Worm (Caenorhabditis elegans): ENCODE results near the gene vps-41.

The vps-41 gene

DNA sequence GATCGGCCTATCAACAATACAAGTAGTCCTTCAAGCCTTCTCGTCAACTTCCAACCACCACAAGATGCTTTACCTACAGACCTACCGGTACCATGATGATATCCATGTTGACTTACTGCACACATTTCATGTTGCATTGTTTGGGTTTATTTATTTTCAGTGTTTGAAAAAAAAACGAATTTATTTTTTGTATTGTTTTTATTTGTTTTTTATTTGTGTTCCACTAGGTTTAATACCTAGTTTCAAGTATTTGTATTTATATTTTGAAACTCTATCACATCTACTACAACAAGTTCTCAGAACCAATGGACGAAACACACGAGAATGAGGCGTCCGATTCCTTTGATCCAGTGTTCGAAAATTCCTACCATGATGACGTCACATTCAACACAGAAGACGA lies at the start of gene vps-41:
vps-41 (plus strand) TSS at position 301 of the 400 bp plus-strand sequence.
- TF ChIP-seq W03F9.2 (tag; optimal IDR thresholded peaks at IDR 0.05): no peak
- TF ChIP-seq dao-5 (tag; optimal IDR thresholded peaks at IDR 0.05): no peak
- TF ChIP-seq him-1 (tag; optimal IDR thresholded peaks at IDR 0.05): no peak

DNA sequence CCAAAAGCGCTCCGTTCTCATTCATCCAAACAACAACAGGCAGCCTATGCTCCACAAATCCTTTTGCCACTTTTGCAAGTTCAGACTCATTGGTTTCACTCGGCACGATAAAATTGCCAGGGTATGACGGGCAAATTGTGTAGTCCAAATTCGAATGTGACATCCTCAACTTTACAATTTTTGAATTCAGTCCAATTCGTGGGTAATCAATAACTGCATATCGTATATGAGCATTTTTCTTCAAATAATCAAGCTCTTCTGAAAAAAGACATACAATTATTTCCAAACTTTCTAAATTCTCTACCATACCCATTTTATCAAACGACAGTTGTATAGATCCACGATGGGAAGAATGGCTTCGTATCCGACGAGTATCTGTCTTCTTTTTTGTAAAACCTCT lies 45.4 kb upstream of the vps-41 start:
- TF ChIP-seq dao-5 (tag; optimal IDR thresholded peaks at IDR 0.05) (no peak), him-1 (tag; optimal IDR thresholded peaks at IDR 0.05) (no peak), W03F9.2 (tag; optimal IDR thresholded peaks at IDR 0.05) (no peak)

DNA sequence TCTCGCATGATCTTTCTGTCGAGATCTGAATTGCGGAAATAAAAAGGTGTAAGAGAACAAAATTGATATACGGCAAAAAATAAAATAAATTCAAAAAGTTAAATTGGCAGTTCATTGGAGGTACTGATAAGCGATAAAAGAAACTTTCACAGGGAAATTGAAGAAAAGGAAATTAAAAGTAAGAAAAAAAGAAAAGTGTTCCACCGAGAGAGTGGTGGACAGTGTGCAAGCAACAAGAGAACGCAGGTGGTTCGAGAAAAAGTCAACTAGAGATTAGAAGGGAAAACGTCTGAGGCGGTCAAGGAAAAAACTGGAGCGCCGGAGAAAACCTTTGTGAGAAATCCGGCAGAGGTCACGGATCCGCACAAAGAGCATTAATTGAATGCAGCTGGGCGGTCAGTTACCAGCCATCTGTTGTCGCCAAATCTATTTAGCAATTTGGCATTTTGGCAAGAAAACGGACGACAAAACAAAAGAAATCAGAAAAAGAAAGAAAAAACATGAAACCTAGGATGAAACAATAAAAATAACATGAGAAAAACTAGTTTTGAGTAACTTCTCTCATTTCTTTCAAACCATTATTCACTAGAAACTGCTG lies 40.1 kb upstream of the vps-41 start, which contains the start of gene mtm-5:
mtm-5 (minus strand) TSS at position 27 of the 598 bp plus-strand sequence.
- TF ChIP-seq W03F9.2 (tag; optimal IDR thresholded peaks at IDR 0.05) (no peak), him-1 (tag; optimal IDR thresholded peaks at IDR 0.05) (no peak), dao-5 (tag; optimal IDR thresholded peaks at IDR 0.05) (no peak)

DNA sequence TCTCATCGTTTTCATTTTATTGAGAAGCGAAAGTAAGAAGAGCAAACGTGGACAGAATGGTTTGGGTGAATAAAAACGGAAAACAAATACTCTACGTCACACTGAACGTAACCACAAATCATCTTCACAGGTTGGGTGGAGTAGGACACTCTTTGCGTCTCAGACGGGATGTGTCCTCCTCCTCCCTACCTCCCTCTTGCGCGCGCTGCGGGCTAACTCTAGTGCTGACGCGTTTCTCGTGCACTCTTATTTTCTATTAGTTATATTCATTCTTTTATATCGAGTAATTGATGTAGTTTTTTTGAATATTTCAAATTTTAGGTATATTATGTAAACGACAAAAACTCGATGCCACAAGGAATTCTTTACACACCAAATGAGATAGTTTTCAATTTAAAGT lies 39.6 kb upstream of the vps-41 start, which contains the start of gene Y34B4A.7:
Y34B4A.7 (plus strand) TSS at position 297 of the 400 bp plus-strand sequence.
- TF ChIP-seq W03F9.2 (tag; optimal IDR thresholded peaks at IDR 0.05) (peak; percentile 26), him-1 (tag; optimal IDR thresholded peaks at IDR 0.05) (no peak), dao-5 (tag; optimal IDR thresholded peaks at IDR 0.05) (no peak)

DNA sequence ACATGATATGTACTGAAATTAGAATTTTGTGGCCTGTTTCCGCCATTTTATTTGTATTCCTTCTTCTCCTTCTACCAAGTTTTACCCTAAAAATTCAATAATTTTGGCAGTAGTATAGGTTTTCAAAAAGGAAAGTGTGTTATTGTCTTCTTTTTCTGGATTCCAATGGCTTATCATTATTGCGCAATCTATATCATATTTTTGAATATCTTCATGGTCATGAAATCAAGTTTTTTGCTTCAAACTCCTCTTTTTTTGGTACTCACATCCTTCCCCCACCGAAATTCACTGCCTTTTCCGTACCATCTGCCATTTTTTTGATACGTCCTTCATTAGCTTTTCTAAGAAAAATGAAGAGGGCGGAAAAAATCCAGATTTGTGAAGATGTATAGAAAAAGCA lies 34.9 kb upstream of the vps-41 start:
- TF ChIP-seq dao-5 (tag; optimal IDR thresholded peaks at IDR 0.05): no peak
- TF ChIP-seq W03F9.2 (tag; optimal IDR thresholded peaks at IDR 0.05): no peak
- no peak for TF ChIP-seq him-1 (tag; optimal IDR thresholded peaks at IDR 0.05)

DNA sequence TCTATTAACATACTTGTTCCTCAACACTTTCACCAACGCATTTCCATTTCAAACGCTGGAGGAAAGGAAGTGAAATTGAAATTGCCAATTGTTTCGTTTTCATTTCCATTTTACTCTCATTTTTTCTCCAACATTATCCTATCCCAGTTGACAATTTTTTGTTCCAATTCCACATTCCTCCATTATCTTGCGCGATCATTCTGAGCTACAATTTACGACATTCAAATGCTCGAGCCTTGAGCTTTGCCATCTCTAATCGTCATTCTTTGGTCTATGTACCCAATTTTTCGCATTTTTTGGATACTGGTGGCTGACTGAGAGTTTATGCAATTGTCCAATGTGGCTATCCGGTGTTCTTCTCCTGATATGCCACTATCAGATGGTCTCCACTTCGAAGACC lies 34.0 kb upstream of the vps-41 start, which contains the start of gene Y34B4A.10:
Y34B4A.10 (plus strand) TSS at position 301 of the 400 bp plus-strand sequence.
- no peak for TF ChIP-seq W03F9.2 (tag; optimal IDR thresholded peaks at IDR 0.05)
- no peak for TF ChIP-seq dao-5 (tag; optimal IDR thresholded peaks at IDR 0.05)
- TF ChIP-seq him-1 (tag; optimal IDR thresholded peaks at IDR 0.05): no peak

DNA sequence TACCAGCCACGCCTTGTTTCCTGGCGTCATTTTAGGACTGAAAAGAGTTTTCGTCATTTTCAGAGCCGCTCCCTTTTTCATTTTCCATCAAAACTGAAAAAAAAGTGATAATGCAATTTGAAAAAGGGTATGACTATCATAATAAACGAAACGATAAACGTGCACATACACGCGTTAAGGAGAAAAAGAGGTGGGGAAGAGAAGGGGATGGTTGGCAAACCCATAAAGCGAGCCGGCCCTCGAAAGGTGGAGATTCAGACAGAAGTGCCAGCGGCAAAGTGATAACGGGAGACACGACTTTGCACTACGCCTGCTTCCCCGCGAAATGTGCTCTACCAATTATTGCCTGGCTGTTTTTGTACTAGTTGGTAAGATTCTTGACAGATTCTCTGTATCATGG lies 30.8 kb upstream of the vps-41 start, which contains the start of gene nspg-14:
nspg-14 (plus strand) TSS at position 250 of the 400 bp plus-strand sequence.
- no peak for TF ChIP-seq W03F9.2 (tag; optimal IDR thresholded peaks at IDR 0.05)

DNA sequence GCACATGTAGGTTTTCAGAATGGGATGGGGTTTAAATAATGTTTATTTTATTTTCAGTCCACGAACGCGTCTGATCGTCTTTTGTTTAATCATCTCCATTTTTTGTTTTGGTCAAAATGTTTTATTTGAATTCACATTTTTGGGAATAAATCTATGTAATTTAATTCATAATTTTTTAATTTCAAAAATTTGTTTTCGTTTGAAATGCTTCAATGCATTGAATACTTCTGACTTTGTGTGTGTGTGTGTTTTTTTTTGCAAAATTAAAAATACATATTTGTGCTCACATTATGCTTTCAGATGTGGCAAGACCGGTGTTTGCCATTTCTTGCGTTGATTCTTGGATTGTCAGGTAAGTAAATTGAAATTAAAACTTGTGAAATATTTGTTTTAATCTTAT lies 28.7 kb upstream of the vps-41 start, which contains the start of gene nspg-13:
nspg-13 (plus strand) TSS at position 301 of the 400 bp plus-strand sequence.
- TF ChIP-seq dao-5 (tag; optimal IDR thresholded peaks at IDR 0.05) (no peak), him-1 (tag; optimal IDR thresholded peaks at IDR 0.05) (no peak), W03F9.2 (tag; optimal IDR thresholded peaks at IDR 0.05) (no peak)

DNA sequence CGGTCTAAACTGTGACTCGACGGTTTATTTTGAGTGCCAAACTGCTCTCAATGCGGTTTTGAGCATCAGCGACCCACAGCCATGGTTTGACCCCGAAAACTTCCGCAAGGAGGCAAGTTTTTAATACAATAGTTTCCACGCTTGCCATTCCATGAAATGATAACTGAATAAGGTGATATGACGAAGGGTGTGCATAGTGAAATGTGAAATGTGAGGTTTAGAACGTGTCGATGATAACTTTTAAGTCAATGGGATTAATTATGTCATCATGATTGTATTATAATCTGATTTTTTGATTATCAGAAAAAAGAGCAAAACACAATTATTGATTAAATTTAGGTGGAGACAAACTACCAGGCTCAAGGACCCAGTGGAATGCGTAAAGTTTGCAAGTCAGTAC lies 28.3 kb upstream of the vps-41 start:
- TF ChIP-seq W03F9.2 (tag; optimal IDR thresholded peaks at IDR 0.05) (no peak), dao-5 (tag; optimal IDR thresholded peaks at IDR 0.05) (no peak), him-1 (tag; optimal IDR thresholded peaks at IDR 0.05) (no peak)

DNA sequence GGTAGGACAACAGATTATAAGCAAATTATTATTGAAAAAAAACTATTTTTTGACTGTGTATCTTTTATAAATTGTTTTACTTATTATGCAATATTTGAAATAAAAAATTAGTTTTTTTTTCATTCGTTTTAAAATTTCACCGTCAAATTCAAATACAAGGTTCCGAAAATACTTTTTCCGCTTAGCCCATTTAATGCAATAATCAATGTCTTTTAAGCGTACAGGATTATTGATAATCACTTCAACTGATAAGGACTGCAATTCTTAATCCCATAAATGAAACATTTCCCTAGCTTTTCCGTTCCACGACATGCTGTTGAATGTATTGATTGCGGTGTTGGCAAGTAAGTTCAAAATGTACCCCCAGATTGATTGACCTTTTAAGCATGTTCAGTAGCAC lies 26.6 kb upstream of the vps-41 start, which contains the start of gene nspg-12:
nspg-12 (plus strand) TSS at position 301 of the 400 bp plus-strand sequence.
- no peak for TF ChIP-seq him-1 (tag; optimal IDR thresholded peaks at IDR 0.05)
- TF ChIP-seq W03F9.2 (tag; optimal IDR thresholded peaks at IDR 0.05): no peak
- TF ChIP-seq dao-5 (tag; optimal IDR thresholded peaks at IDR 0.05): no peak

DNA sequence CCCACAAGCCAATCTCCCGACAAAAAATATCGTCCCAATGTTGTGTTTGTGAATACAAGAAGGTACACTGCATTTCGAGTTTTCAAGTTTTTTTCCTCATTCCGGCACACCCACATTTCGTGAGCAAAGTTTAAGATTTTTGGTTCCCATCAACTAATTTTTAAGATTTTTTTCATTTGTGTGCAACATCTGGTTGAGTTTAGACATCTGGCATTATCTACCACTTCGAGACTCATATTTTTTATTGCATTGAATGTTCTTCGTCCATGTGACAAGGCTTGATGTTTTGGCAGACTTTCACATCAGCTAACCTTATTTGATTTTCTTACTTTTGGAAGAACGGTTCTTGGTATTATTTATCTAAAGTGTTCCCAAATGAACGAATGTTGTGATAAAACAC lies 23.2 kb upstream of the vps-41 start:
- TF ChIP-seq dao-5 (tag; optimal IDR thresholded peaks at IDR 0.05) (no peak), him-1 (tag; optimal IDR thresholded peaks at IDR 0.05) (no peak), W03F9.2 (tag; optimal IDR thresholded peaks at IDR 0.05) (no peak)

DNA sequence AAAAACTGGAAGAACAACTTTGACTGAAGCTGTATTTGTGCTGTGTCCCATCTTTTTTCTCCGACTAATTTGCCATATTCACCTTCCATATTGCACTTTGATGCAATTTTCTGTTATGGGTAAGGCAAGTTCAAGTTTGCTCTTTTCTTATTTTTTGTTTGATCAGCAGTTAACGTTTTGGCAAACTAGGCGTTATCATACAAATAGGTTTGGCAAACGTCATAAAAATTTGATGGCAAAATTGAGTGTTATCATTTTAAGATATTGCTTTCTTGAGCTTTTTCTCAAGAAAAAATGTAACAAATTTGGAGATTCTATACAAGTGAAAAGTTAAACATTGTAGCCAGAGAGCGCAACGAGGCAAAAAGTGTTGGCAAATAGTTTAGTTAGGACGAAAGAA lies 21.6 kb upstream of the vps-41 start:
- TF ChIP-seq dao-5 (tag; optimal IDR thresholded peaks at IDR 0.05) (no peak), him-1 (tag; optimal IDR thresholded peaks at IDR 0.05) (no peak), W03F9.2 (tag; optimal IDR thresholded peaks at IDR 0.05) (no peak)

DNA sequence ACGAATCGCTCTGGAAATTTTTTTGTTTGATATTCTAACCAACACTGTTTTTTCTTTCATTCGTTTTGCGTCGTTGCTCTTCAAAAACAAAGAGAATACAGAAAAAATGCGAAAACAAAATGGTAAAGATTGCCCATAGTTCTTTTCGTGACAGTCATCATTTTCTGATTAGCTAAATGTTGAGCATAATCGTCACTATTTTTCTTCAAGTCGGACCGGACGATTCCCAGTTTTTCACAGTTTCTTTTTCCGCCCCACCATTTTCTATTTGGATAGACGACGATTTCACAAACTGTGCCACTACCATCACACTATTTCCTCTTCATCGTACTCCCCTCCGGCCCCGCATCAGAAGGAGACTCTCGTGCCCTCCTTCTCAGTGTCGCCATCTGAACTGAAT lies 20.0 kb upstream of the vps-41 start:
- TF ChIP-seq dao-5 (tag; optimal IDR thresholded peaks at IDR 0.05): no peak
- no peak for TF ChIP-seq him-1 (tag; optimal IDR thresholded peaks at IDR 0.05)
- no peak for TF ChIP-seq W03F9.2 (tag; optimal IDR thresholded peaks at IDR 0.05)

DNA sequence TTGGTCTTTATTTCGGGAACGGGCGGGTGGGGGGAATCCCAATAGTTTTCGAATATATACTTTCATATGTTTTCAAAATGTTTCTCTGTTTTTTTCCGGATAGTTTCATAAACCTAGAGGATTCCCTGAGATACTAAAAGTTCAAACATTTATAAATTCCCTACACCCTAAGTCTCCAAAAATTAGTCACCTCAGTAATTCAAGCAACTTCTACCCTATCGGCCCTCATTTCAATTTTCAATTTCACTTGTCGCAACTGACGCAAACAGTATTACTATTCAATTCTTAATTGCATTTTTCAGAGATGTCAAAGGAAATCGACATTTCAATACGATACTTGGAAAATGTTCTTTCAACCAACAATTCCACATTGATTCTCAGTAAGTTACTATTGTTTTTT lies 19.6 kb upstream of the vps-41 start, which contains the start of gene Y34B4A.4:
Y34B4A.4 (plus strand) TSS at position 301 of the 400 bp plus-strand sequence.
- TF ChIP-seq him-1 (tag; optimal IDR thresholded peaks at IDR 0.05) (no peak), W03F9.2 (tag; optimal IDR thresholded peaks at IDR 0.05) (no peak), dao-5 (tag; optimal IDR thresholded peaks at IDR 0.05) (no peak)

DNA sequence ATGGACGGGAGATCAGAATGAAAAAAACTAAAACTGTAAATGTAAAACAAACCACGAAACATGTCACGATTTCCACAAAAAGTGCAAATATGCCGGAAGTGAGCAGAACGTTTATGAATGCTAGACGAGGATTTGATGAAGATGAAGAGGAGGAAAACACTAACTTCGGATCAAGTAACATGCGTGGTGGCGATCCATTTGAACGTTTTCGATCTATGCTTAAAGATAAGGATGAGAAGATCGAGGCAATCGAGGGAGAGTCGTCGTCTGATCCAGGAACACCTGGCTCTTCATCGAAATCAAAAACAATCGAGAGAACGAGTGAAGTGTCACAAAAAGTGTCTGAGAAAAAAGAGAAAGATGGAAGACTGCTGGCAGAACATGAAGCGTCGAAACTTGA lies 18.3 kb upstream of the vps-41 start:
- TF ChIP-seq him-1 (tag; optimal IDR thresholded peaks at IDR 0.05): no peak
- TF ChIP-seq W03F9.2 (tag; optimal IDR thresholded peaks at IDR 0.05): no peak
- no peak for TF ChIP-seq dao-5 (tag; optimal IDR thresholded peaks at IDR 0.05)

All from whole organism, L4/young adult.